Fruit fly (Drosophila melanogaster): Measurements from ENCODE around the gene Ran-like.

Gene Ran-like

dm6 chr3L:15520320-15520719, 35.1 kb upstream of the Ran-like start, which contains the start of gene yellow-k:
TSS of gene yellow-k (plus strand) at chr3L:15520620.
- TF ChIP-seq CG8478 (optimal IDR thresholded peaks at IDR 0.05) (no peak), CTCF (optimal IDR thresholded peaks at IDR 0.05) (no peak)

- TF ChIP-seq CG8478 (optimal IDR thresholded peaks at IDR 0.05), result no peak
- TF ChIP-seq CTCF (optimal IDR thresholded peaks at IDR 0.05), result no peak
Observed at dm6 chr3L:15519920-15520319, 34.7 kb upstream of the Ran-like start.

dm6 chr3L:15519492-15519891, 34.3 kb upstream of the Ran-like start, which contains the start of gene mex1:
TSS of gene mex1 (minus strand) at chr3L:15519592.
- TF ChIP-seq CTCF (optimal IDR thresholded peaks at IDR 0.05), result no peak

dm6 chr3L:15518344-15518743, 33.1 kb upstream of the Ran-like start:
- TF ChIP-seq CTCF (optimal IDR thresholded peaks at IDR 0.05) (no peak), CG8478 (optimal IDR thresholded peaks at IDR 0.05) (no peak)

- TF ChIP-seq CTCF (optimal IDR thresholded peaks at IDR 0.05), result no peak
- no peak for TF ChIP-seq CG8478 (optimal IDR thresholded peaks at IDR 0.05)
Observed at dm6 chr3L:15517508-15517907, 32.3 kb upstream of the Ran-like start.

- TF ChIP-seq CG8478 (optimal IDR thresholded peaks at IDR 0.05), result no peak
- no peak for TF ChIP-seq CTCF (optimal IDR thresholded peaks at IDR 0.05)
Observed at dm6 chr3L:15516956-15517355, 31.8 kb upstream of the Ran-like start, which contains the start of gene CG13454. TSS of gene CG13454 (minus strand) at chr3L:15517056.

DNA sequence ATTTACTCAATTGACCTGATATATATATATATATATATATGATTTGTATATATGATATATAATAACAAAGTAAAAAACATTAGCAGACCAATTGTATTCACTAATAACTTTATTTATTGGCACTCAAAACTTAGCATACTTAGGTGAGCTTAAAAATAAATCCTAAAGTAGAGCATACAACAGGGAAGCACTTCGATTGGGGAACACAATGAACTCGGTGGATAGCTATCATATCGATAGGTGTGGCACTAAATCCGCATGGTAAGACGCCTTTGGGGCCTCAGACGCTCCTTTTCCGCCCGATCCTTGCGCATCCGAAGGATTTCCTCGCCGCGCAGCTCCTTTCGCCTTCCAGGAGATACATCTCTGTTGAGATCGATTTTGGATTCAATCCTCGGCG, 31.2 kb upstream of the Ran-like start:
- TF ChIP-seq CG8478 (optimal IDR thresholded peaks at IDR 0.05) (no peak), CTCF (optimal IDR thresholded peaks at IDR 0.05) (no peak)

DNA sequence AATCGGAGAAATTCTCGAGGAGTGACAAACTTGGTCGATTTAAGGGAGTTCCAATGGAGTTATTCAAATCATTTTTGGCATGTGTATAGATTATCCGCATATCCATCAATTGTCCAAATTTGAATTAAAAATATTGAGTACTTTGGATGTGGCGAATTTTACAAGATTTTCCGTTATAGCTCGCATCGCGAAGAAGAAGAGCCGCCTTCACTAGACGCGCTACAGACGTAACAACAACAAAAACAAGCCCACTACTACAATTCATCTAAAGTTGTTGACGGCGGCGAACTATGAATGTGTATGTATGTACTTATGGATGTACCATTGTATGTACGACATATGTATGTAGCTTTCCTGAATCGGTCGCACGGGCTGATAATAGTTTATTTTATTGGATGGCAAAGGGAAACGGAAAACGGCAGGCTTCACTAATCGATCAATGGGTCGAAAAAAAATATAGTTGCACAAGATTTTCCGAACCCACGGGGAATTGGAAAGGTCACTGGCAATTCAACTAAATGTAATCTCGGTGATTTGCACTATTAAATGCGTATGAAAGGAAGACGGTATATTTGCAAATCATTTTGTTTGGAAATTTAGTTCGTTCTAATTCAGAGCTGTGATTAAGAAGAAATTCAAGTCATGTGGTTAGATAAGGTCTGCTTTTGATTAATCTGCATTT, 29.8 kb upstream of the Ran-like start:
- TF ChIP-seq CTCF (optimal IDR thresholded peaks at IDR 0.05) (no peak), CG8478 (optimal IDR thresholded peaks at IDR 0.05) (no peak)

DNA sequence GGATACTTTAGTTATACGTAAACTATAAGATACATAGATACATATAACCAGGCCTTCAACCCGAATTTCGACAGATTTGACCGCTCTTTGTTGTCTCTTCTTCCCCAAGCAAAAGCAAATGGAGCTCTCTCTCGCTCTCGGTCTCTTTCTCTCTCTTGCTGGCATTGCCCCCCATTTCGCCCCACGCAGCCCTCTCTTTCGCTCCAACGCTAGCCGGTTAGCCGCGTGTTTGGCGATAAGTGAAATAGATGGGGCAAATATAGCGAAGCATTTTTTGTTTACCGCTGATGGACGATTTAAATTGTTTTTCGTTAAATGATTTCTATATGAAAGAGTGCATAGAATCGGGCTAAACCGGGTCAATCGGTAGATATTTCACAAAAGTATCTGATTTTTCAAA, 29.2 kb upstream of the Ran-like start:
- no peak for TF ChIP-seq CG8478 (optimal IDR thresholded peaks at IDR 0.05)
- TF ChIP-seq CTCF (optimal IDR thresholded peaks at IDR 0.05), result no peak

DNA sequence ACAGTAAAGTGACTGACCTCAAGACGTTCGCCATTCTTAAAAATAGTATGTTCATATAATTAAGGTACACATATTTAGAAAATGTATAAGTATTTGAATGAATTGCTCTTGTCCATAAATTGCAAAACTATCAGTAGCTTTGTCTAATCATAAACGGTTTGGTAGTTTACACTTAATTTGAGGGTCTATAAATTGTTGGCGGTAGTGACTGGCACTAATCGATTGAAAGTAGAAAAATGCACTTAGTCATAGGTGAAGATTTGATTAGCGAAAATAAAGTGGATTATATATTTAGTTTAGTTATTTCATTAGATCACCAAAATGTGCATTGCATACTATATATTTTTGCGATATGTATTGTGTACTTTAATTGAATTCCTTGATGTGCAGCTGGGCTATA, 28.5 kb upstream of the Ran-like start:
- no peak for TF ChIP-seq CTCF (optimal IDR thresholded peaks at IDR 0.05)
- TF ChIP-seq CG8478 (optimal IDR thresholded peaks at IDR 0.05), result no peak

DNA sequence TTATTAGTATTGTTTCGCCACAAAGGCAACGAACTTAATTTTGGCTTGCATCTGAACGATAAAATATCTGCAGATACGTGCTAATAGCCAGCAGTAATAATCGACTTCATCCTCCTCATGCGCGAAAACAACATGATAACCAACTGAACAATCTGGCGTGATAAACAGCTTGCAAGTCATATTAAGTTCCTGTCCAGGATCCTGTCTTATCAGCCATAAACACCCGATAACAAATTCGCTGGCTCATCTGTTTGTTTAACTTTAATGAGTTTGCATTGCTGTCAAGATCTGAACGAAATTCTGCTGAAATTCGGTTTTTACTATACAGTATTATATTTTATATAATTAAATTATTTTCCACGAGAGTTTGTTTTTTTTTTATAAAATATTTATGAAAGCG, 28.1 kb upstream of the Ran-like start:
- no peak for TF ChIP-seq CTCF (optimal IDR thresholded peaks at IDR 0.05)
- no peak for TF ChIP-seq CG8478 (optimal IDR thresholded peaks at IDR 0.05)

dm6 chr3L:15511688-15512250, 26.6 kb upstream of the Ran-like start:
- TF ChIP-seq CTCF (optimal IDR thresholded peaks at IDR 0.05) (no peak), CG8478 (optimal IDR thresholded peaks at IDR 0.05) (no peak)

dm6 chr3L:15510787-15511186, 25.6 kb upstream of the Ran-like start, which contains the start of gene MsrA:
TSS of gene MsrA (plus strand) at chr3L:15511052.
- TF ChIP-seq CG8478 (optimal IDR thresholded peaks at IDR 0.05) (no peak), CTCF (optimal IDR thresholded peaks at IDR 0.05) (no peak)

DNA sequence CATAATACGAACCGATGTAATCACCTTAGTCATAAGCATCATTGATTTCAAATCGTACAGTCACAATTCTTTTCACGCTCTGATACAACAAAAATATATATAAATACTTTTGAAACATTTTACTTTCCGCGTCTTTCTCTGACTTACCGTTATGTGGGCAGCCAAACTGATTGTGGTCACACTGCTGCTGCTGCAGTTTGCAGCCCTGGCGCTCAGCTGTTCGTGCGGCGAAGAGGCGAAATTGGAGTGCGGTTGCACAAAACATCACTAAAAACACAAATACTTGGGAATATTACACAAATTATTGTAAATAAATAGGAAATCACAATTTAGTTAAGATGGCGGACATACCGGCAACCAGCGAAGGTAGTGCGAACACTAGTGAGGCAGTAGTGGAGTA, 24.2 kb upstream of the Ran-like start, which contains the start of the genes gdl and gdl-ORF39:
gdl (plus strand) TSS at position 48 of the 400 bp plus-strand sequence.
gdl-ORF39 (plus strand) TSS at position 48 of the 400 bp plus-strand sequence.
- no peak for TF ChIP-seq CG8478 (optimal IDR thresholded peaks at IDR 0.05)
- no peak for TF ChIP-seq CTCF (optimal IDR thresholded peaks at IDR 0.05)

- no peak for TF ChIP-seq CTCF (optimal IDR thresholded peaks at IDR 0.05)
Observed at dm6 chr3L:15508750-15509149, 23.5 kb upstream of the Ran-like start, which contains the start of gene Z600. TSS of gene Z600 (plus strand) at chr3L:15509061.

- no peak for TF ChIP-seq CTCF (optimal IDR thresholded peaks at IDR 0.05)
- TF ChIP-seq CG8478 (optimal IDR thresholded peaks at IDR 0.05), result no peak
Observed at dm6 chr3L:15508233-15508632, 23.0 kb upstream of the Ran-like start, which contains the start of gene CG7841. TSS of gene CG7841 (minus strand) at chr3L:15508252.

Data from S2 (cell line).